Fruit fly (Drosophila melanogaster) whole organism, adult: ENCODE results near the gene CG14321.

Experiments used
- CG7045 ChIP-seq: fragments of 200-800 bp; sonication (Bioruptor generic); optimal IDR thresholded peaks from 2 replicates; lab custom pipeline; 2017; ENCODE audit warnings: missing biosample characterization, mild to moderate bottlenecking, missing genetic modification characterization
- Clk ChIP-seq: fragments of 200-800 bp; sonication (Bioruptor generic); optimal IDR thresholded peaks from 2 replicates; lab custom pipeline; 2017; ENCODE audit warnings: missing biosample characterization, missing genetic modification characterization
- Crg-1 ChIP-seq: fragments of 200-800 bp; sonication (Bioruptor generic); optimal IDR thresholded peaks from 2 replicates; lab custom pipeline; 2016; ENCODE audit warnings: missing biosample characterization, missing genetic modification characterization
- Mnt ChIP-seq: fragments of 200-800 bp; sonication (Bioruptor generic); optimal IDR thresholded peaks from 2 replicates; lab custom pipeline; 2016; ENCODE audit warnings: missing biosample characterization, mild to moderate bottlenecking, missing genetic modification characterization

dm6 chr3R:17704538-17704854 is 28.9 kb upstream of the CG14321 start:
- TF ChIP-seq CG7045 (GFP tag; lab: Kevin White, UChicago) = no peak
- no peak for TF ChIP-seq Crg-1 (GFP tag; lab: Kevin White, UChicago)
- TF ChIP-seq Mnt = no peak
- TF ChIP-seq Clk (GFP tag; lab: Kevin White, UChicago) = no peak
